Fruit fly (Drosophila melanogaster): ENCODE results near the gene NijB.
A peak's percentile ranks its signal among the peaks of the same experiment; 100 is the strongest.

The NijB gene

DNA sequence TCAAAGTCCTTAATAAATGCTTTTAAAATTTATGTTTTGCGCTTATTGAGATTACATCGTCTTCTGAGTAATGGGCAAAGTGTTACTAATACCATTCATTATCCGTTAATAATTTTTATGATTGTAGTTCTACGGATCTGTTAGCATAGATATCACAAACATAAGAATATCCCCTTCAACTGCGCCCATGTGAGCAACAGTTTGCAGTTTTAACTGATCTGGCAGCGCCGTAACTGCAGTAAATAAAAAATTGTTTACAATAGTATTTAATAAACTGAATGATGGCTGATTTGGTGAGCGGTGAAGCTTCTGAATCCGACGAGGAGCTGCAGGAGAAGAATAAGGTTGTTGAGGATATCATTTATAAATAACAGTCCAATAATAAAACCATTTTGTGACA is 22.2 kb upstream of the NijB start, which contains the start of gene Blos3:
Gene Blos3, plus strand, starts transcription at position 198 of the 400 bp plus-strand sequence.
- peak; percentile 24 for TF ChIP-seq CG7045 (GFP tag; optimal IDR thresholded peaks at IDR 0.05)
- TF ChIP-seq cnc (optimal IDR thresholded peaks at IDR 0.05) = no peak
- TF ChIP-seq Clk (GFP tag; optimal IDR thresholded peaks at IDR 0.05) = peak; percentile 19
- TF ChIP-seq CG11617 (GFP tag; optimal IDR thresholded peaks at IDR 0.05) = peak; percentile 45
- TF ChIP-seq pad (GFP tag; optimal IDR thresholded peaks at IDR 0.05) = no peak
- peak; percentile 34 for TF ChIP-seq CG1620 (GFP tag; optimal IDR thresholded peaks at IDR 0.05)
- peak; percentile 52 for TF ChIP-seq bab1 (GFP tag; optimal IDR thresholded peaks at IDR 0.05)
- peak; percentile 23 for TF ChIP-seq Mnt (GFP tag; optimal IDR thresholded peaks at IDR 0.05)
- peak; percentile 47 for TF ChIP-seq CG33017 (tag; optimal IDR thresholded peaks at IDR 0.05)
- no peak for TF ChIP-seq cic (GFP tag; optimal IDR thresholded peaks at IDR 0.05)
- TF ChIP-seq tj (GFP tag; optimal IDR thresholded peaks at IDR 0.05) = peak; percentile 22
- no peak for TF ChIP-seq CG5204 (GFP tag; optimal IDR thresholded peaks at IDR 0.05)
- no peak for TF ChIP-seq kay (GFP tag; ENCODE audit: borderline replicate concordance)
- TF ChIP-seq toe (GFP tag; optimal IDR thresholded peaks at IDR 0.05) = peak; percentile 43
- no peak for TF ChIP-seq ovo (GFP tag; optimal IDR thresholded peaks at IDR 0.05)
- TF ChIP-seq CG7101 (tag; optimal IDR thresholded peaks at IDR 0.05) = peak; percentile 62
- no peak for TF ChIP-seq Crg-1 (GFP tag; optimal IDR thresholded peaks at IDR 0.05)
- no peak for TF ChIP-seq Hr96 (GFP tag; optimal IDR thresholded peaks at IDR 0.05)
- peak; percentile 54 for TF ChIP-seq CG14711 (tag; optimal IDR thresholded peaks at IDR 0.05)
- peak; percentile 3 for TF ChIP-seq CG12768 (GFP tag; optimal IDR thresholded peaks at IDR 0.05)

DNA sequence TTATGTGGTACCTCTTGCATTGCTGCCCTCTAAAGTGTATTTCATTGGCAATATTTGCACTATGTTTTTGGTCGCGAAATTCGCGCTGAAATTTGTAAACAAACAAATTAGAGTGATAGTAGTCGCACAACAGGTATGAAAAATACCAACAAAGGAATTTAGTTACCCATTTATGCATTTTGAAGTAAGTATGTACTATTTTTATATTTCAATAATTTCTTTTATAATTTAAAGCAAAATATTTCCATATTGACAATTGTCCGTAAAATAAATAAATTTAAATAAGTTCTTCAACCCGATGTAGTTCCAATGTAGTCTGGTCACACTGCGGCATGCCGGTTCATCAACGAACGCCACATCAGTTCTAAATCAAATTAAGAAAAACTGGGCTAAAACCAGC is 19.7 kb upstream of the NijB start, which contains the start of the genes Rad9 and Uggt:
Gene Rad9, minus strand, starts transcription at position 114 of the 400 bp plus-strand sequence.
Gene Uggt, plus strand, starts transcription at position 308 of the 400 bp plus-strand sequence.
- TF ChIP-seq CG14711 (tag; optimal IDR thresholded peaks at IDR 0.05) (peak; percentile 49), CG12768 (GFP tag; optimal IDR thresholded peaks at IDR 0.05) (no peak), bab1 (GFP tag; optimal IDR thresholded peaks at IDR 0.05) (peak; percentile 30), CG7101 (tag; optimal IDR thresholded peaks at IDR 0.05) (peak; percentile 30), Hr96 (GFP tag; optimal IDR thresholded peaks at IDR 0.05) (no peak), pad (GFP tag; optimal IDR thresholded peaks at IDR 0.05) (no peak), CG33017 (tag; optimal IDR thresholded peaks at IDR 0.05) (peak; percentile 13), CG11617 (GFP tag; optimal IDR thresholded peaks at IDR 0.05) (peak; percentile 37)

DNA sequence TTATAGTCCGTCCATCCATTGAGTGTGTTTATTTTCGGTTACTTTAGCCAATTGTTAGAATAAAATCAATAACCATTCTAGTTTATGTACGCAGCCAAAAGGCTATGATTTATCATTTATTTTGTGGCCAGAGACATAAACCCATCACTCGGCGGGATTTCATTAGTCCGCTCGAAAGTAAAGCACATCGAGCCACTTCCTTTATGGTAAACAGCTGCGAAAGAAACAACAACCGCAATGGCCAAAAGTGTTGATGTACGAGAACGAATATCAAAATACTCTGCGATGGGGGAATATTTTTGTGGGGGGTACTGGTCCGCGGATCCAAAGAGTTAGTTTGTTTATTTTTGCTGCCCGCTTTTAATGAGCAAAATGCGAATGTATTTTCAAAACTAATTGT is 10.6 kb upstream of the NijB start:
- TF ChIP-seq kay (GFP tag; ENCODE audit: borderline replicate concordance) (no peak), CG33017 (tag; optimal IDR thresholded peaks at IDR 0.05) (no peak), CG11617 (GFP tag; optimal IDR thresholded peaks at IDR 0.05) (no peak), CG12768 (GFP tag; optimal IDR thresholded peaks at IDR 0.05) (no peak), Crg-1 (GFP tag; optimal IDR thresholded peaks at IDR 0.05) (no peak), CG1620 (GFP tag; optimal IDR thresholded peaks at IDR 0.05) (no peak), CG7101 (tag; optimal IDR thresholded peaks at IDR 0.05) (no peak), ovo (GFP tag; optimal IDR thresholded peaks at IDR 0.05) (no peak), Hr96 (GFP tag; optimal IDR thresholded peaks at IDR 0.05) (no peak), Mnt (GFP tag; optimal IDR thresholded peaks at IDR 0.05) (no peak), tj (GFP tag; optimal IDR thresholded peaks at IDR 0.05) (no peak), bab1 (GFP tag; optimal IDR thresholded peaks at IDR 0.05) (no peak), pad (GFP tag; optimal IDR thresholded peaks at IDR 0.05) (no peak), toe (GFP tag; optimal IDR thresholded peaks at IDR 0.05) (no peak), CG7045 (GFP tag; optimal IDR thresholded peaks at IDR 0.05) (no peak), cic (GFP tag; optimal IDR thresholded peaks at IDR 0.05) (no peak), cnc (optimal IDR thresholded peaks at IDR 0.05) (no peak), Clk (GFP tag; optimal IDR thresholded peaks at IDR 0.05) (no peak)

DNA sequence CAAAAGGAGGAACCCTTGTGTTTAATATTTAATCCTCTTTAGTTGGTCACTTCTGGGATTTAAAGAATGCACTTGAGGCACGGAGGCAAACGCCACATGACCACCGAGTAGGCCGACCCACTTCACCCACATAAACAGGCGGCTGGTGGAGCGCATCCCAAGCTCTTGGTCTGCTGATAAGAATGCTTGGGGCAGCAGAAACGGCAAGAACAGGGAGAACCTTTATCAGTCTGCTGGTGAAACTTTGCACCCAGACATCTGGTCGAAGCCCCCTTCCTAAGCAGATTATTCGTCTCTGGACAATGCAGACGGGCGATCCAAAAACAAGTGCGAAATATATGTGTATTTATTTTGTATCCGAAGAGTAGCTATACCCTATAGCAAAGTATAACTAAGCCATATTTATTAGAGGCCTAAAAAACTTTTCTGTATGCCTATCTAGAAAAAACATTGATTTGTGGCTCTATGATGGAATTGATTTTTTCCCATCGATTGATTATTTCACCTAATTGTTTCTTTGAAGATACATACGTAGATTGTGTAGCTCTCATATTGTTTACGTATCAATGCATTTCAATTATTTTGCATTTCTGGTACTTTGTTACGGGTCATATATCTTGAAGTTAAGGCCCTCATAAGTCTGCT is 2.8 kb upstream of the NijB start:
- TF ChIP-seq tj (GFP tag; optimal IDR thresholded peaks at IDR 0.05) (peak; percentile 50), Clk (GFP tag; optimal IDR thresholded peaks at IDR 0.05) (no peak), cic (GFP tag; optimal IDR thresholded peaks at IDR 0.05) (peak; percentile 51), Crg-1 (GFP tag; optimal IDR thresholded peaks at IDR 0.05) (no peak), CG1620 (GFP tag; optimal IDR thresholded peaks at IDR 0.05) (no peak), CG33017 (tag; optimal IDR thresholded peaks at IDR 0.05) (no peak), CG12768 (GFP tag; optimal IDR thresholded peaks at IDR 0.05) (peak; percentile 50), bab1 (GFP tag; optimal IDR thresholded peaks at IDR 0.05) (no peak), CG11617 (GFP tag; optimal IDR thresholded peaks at IDR 0.05) (no peak), Mnt (GFP tag; optimal IDR thresholded peaks at IDR 0.05) (no peak), ovo (GFP tag; optimal IDR thresholded peaks at IDR 0.05) (no peak)

DNA sequence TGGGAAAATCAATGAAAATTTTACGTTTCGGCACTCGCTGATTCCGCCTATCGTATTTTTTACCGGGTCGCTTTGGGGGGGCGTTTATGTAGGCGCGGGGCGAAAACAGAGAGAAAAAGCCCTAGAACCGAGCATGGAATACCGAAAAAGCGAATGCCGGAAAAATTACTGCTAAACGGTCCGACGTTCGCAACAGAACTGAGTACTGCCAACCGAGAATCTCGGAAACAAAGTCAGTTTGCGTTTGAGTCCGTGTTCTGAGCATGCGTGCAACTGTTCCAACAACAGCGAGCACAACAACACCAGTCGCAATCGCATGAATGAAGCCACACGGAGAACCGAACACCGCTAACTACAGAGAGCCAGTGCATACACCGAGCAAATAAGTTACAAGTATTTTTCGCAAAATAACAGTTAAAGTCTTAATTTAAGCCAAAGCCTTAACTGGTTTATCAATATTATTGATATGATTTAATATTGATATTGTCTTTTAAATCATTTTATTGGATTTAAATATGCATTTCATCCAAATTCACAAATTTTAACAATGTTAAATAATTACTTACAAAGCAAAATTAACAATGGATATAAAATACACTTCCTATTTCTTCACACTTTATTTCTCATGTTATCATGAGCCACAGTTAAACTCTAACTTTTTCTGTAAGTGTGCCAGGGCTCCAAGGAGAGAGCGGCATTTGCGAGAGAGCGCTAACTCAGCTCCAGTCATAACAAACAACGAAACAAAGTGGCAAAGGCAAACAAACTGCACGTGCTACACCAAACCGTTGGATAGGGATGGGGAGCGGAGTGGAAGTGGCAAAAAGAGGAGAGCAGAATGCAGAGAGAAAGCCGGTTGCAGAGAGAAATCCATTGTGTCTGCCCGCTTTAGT is 1.7 kb upstream of the NijB start, which contains the start of gene CG3961:
Gene CG3961, minus strand, starts transcription at position 201 of the 893 bp plus-strand sequence.
- no peak for TF ChIP-seq cnc (optimal IDR thresholded peaks at IDR 0.05)
- TF ChIP-seq CG7045 (GFP tag; optimal IDR thresholded peaks at IDR 0.05) = peak; percentile 97
- TF ChIP-seq CG14711 (tag; optimal IDR thresholded peaks at IDR 0.05) = peak; percentile 87
- TF ChIP-seq kay (GFP tag; ENCODE audit: borderline replicate concordance) = peak; percentile 90
- TF ChIP-seq cic (GFP tag; optimal IDR thresholded peaks at IDR 0.05) = peak; percentile 93
- peak; percentile 98 for TF ChIP-seq CG11617 (GFP tag; optimal IDR thresholded peaks at IDR 0.05)
- peak; percentile 93 for TF ChIP-seq CG5204 (GFP tag; optimal IDR thresholded peaks at IDR 0.05)
- TF ChIP-seq toe (GFP tag; optimal IDR thresholded peaks at IDR 0.05) = peak; percentile 91
- TF ChIP-seq CG33017 (tag; optimal IDR thresholded peaks at IDR 0.05) = peak; percentile 94
- peak; percentile 83 for TF ChIP-seq CG1620 (GFP tag; optimal IDR thresholded peaks at IDR 0.05)
- peak; percentile 93 for TF ChIP-seq bab1 (GFP tag; optimal IDR thresholded peaks at IDR 0.05)
- peak; percentile 82 for TF ChIP-seq ovo (GFP tag; optimal IDR thresholded peaks at IDR 0.05)
- TF ChIP-seq Crg-1 (GFP tag; optimal IDR thresholded peaks at IDR 0.05) = peak; percentile 76
- TF ChIP-seq Mnt (GFP tag; optimal IDR thresholded peaks at IDR 0.05) = peak; percentile 84
- TF ChIP-seq Hr96 (GFP tag; optimal IDR thresholded peaks at IDR 0.05) = peak; percentile 80
- peak; percentile 89 for TF ChIP-seq pad (GFP tag; optimal IDR thresholded peaks at IDR 0.05)
- peak; percentile 91 for TF ChIP-seq CG7101 (tag; optimal IDR thresholded peaks at IDR 0.05)
- peak; percentile 84 for TF ChIP-seq Clk (GFP tag; optimal IDR thresholded peaks at IDR 0.05)
- peak; percentile 90 for TF ChIP-seq tj (GFP tag; optimal IDR thresholded peaks at IDR 0.05)
- peak; percentile 94 for TF ChIP-seq CG12768 (GFP tag; optimal IDR thresholded peaks at IDR 0.05)

Measured in whole organism, adult.